Worm (Caenorhabditis elegans) whole organism, late embryonic: Measurements from ENCODE around the gene C27C12.4.

Experiments used
- C08G9.2 ChIP-seq: sonication (generic microtip); optimal IDR thresholded peaks from 2 replicates; lab custom pipeline; 2016; ENCODE audit warnings: mild to moderate bottlenecking, missing genetic modification characterization, moderate library complexity, missing compliant biosample characterization
- F13H6.1 ChIP-seq: sonication (generic microtip); optimal IDR thresholded peaks from 2 replicates; lab custom pipeline; 2016; ENCODE audit warnings: missing genetic modification characterization, missing compliant biosample characterization
- K02D7.2 ChIP-seq: sonication (generic microtip); optimal IDR thresholded peaks from 2 replicates; lab custom pipeline; 2017; ENCODE audit warnings: mild to moderate bottlenecking, missing genetic modification characterization, missing compliant biosample characterization
- T23F11.4 ChIP-seq: fragments of 200-800 bp; sonication (Bioruptor generic); optimal IDR thresholded peaks from 2 replicates; lab custom pipeline; 2018; ENCODE audit warnings: mild to moderate bottlenecking, missing genetic modification characterization, missing compliant biosample characterization
- Y22D7AL.16 ChIP-seq: sonication (generic microtip); optimal IDR thresholded peaks from 2 replicates; lab custom pipeline; 2016; ENCODE audit warnings: missing genetic modification characterization, missing compliant biosample characterization
- ahr-1 ChIP-seq: sonication (generic microtip); optimal IDR thresholded peaks from 2 replicates; lab custom pipeline; 2016; ENCODE audit warnings: missing genetic modification characterization, missing compliant biosample characterization
- ama-1 ChIP-seq: fragments of 150-350 bp; optimal IDR thresholded peaks from 2 replicates; lab custom pipeline; 2014
- ceh-14 ChIP-seq: sonication (generic microtip); optimal IDR thresholded peaks from 2 replicates; lab custom pipeline; 2016; ENCODE audit warnings: missing genotype, missing genetic modification characterization, missing compliant biosample characterization
- ceh-18 ChIP-seq: sonication (generic microtip); optimal IDR thresholded peaks from 2 replicates; lab custom pipeline; 2016; ENCODE audit warnings: missing genetic modification characterization, missing compliant biosample characterization
- ceh-19 ChIP-seq: fragments of 200-800 bp; sonication (Bioruptor generic); optimal IDR thresholded peaks from 2 replicates; lab custom pipeline; 2018; ENCODE audit warnings: mild to moderate bottlenecking, missing genetic modification characterization, missing compliant biosample characterization
- ceh-2 ChIP-seq: sonication (generic microtip); optimal IDR thresholded peaks from 2 replicates; lab custom pipeline; 2016; ENCODE audit warnings: missing genotype, missing genetic modification characterization, missing compliant biosample characterization
- ceh-22 ChIP-seq: sonication (generic microtip); optimal IDR thresholded peaks from 2 replicates; lab custom pipeline; 2017; ENCODE audit warnings: missing biosample characterization, missing genetic modification characterization
- ceh-24 ChIP-seq: sonication (generic microtip); optimal IDR thresholded peaks from 2 replicates; lab custom pipeline; 2016; ENCODE audit warnings: mild to moderate bottlenecking, missing genetic modification characterization, missing compliant biosample characterization
- ceh-30 ChIP-seq: fragments of 150-350 bp; optimal IDR thresholded peaks from 2 replicates; lab custom pipeline; 2014; ENCODE audit warnings: missing biosample characterization, missing genetic modification characterization
- ceh-45 ChIP-seq: fragments of 200-800 bp; sonication (Bioruptor generic); IDR thresholded peaks from 2 replicates; pipeline ENCODE4 v1.3.6; 2022; ENCODE audit warnings: missing genetic modification reagents, missing genetic modification characterization, missing compliant biosample characterization
- ceh-48 ChIP-seq: sonication (generic microtip); optimal IDR thresholded peaks from 2 replicates; lab custom pipeline; 2016; ENCODE audit warnings: missing genetic modification characterization, inconsistent platforms, missing compliant biosample characterization
- ceh-9 ChIP-seq: sonication (generic microtip); optimal IDR thresholded peaks from 2 replicates; lab custom pipeline; 2016; ENCODE audit warnings: mild to moderate bottlenecking, missing genetic modification characterization, inconsistent platforms, missing compliant biosample characterization
- che-1 ChIP-seq: sonication (generic microtip); optimal IDR thresholded peaks from 2 replicates; lab custom pipeline; 2016; ENCODE audit warnings: mild to moderate bottlenecking, missing genetic modification characterization, missing compliant biosample characterization
- dmd-4 ChIP-seq: sonication (generic microtip); optimal IDR thresholded peaks from 2 replicates; lab custom pipeline; 2016; ENCODE audit warnings: borderline replicate concordance, missing genetic modification characterization, missing compliant biosample characterization
- elt-2 ChIP-seq: sonication (generic microtip); optimal IDR thresholded peaks from 2 replicates; lab custom pipeline; 2016; ENCODE audit warnings: missing genetic modification reagents, missing genetic modification characterization, missing compliant biosample characterization
- elt-4 ChIP-seq: sonication (generic microtip); optimal IDR thresholded peaks from 2 replicates; lab custom pipeline; 2016; ENCODE audit warnings: missing genetic modification characterization, missing compliant biosample characterization
- ets-4 ChIP-seq: sonication (generic microtip); optimal IDR thresholded peaks from 2 replicates; lab custom pipeline; 2016; ENCODE audit warnings: missing genetic modification characterization, missing compliant biosample characterization
- fax-1 ChIP-seq: sonication (generic microtip); optimal IDR thresholded peaks from 2 replicates; lab custom pipeline; 2016; ENCODE audit warnings: missing genotype, missing genetic modification characterization, missing compliant biosample characterization
- fkh-10 ChIP-seq: fragments of 150-350 bp; optimal IDR thresholded peaks from 2 replicates; lab custom pipeline; 2014; ENCODE audit warnings: missing biosample characterization, missing genetic modification reagents, missing genetic modification characterization
- gmeb-2 ChIP-seq: sonication (generic microtip); optimal IDR thresholded peaks from 2 replicates; lab custom pipeline; 2016; ENCODE audit warnings: missing genetic modification characterization, inconsistent platforms, missing compliant biosample characterization
- hlh-15 ChIP-seq: sonication (generic microtip); optimal IDR thresholded peaks from 2 replicates; lab custom pipeline; 2016; ENCODE audit warnings: missing genetic modification characterization, missing compliant biosample characterization
- hlh-6 ChIP-seq: sonication (generic microtip); optimal IDR thresholded peaks from 2 replicates; lab custom pipeline; 2016; ENCODE audit warnings: missing genotype, missing genetic modification characterization, missing compliant biosample characterization
- hlh-8 ChIP-seq: sonication (generic microtip); optimal IDR thresholded peaks from 2 replicates; lab custom pipeline; 2016; ENCODE audit warnings: missing genotype, missing genetic modification characterization, missing compliant biosample characterization
- lim-6 ChIP-seq: sonication (generic microtip); optimal IDR thresholded peaks from 2 replicates; lab custom pipeline; 2016; ENCODE audit warnings: missing genetic modification characterization, missing compliant biosample characterization
- madf-2 ChIP-seq: sonication (generic microtip); optimal IDR thresholded peaks from 2 replicates; lab custom pipeline; 2017; ENCODE audit warnings: missing genetic modification characterization, missing compliant biosample characterization
- mec-3 ChIP-seq: sonication (generic microtip); optimal IDR thresholded peaks from 2 replicates; lab custom pipeline; 2016; ENCODE audit warnings: borderline replicate concordance, missing genetic modification characterization, missing compliant biosample characterization
- nfya-1 ChIP-seq: sonication (generic microtip); optimal IDR thresholded peaks from 2 replicates; lab custom pipeline; 2017; ENCODE audit warnings: missing genetic modification characterization, mild to moderate bottlenecking, missing compliant biosample characterization, antibody characterized with exemption, moderate library complexity
- nhr-232 ChIP-seq: sonication (generic microtip); optimal IDR thresholded peaks from 2 replicates; lab custom pipeline; 2016; ENCODE audit warnings: missing genetic modification characterization, missing compliant biosample characterization
- npax-4 ChIP-seq: sonication (generic microtip); optimal IDR thresholded peaks from 2 replicates; lab custom pipeline; 2016; ENCODE audit warnings: missing genetic modification characterization, missing compliant biosample characterization
- odd-2 ChIP-seq: sonication (generic microtip); optimal IDR thresholded peaks from 2 replicates; lab custom pipeline; 2017; ENCODE audit warnings: antibody characterized with exemption, mild to moderate bottlenecking, missing genetic modification characterization, missing compliant biosample characterization
- pag-3 ChIP-seq: sonication (generic microtip); optimal IDR thresholded peaks from 2 replicates; lab custom pipeline; 2016; ENCODE audit warnings: missing compliant biosample characterization, missing genetic modification characterization, borderline replicate concordance
- pat-9 ChIP-seq: fragments of 200-800 bp; sonication (Bioruptor generic); optimal IDR thresholded peaks from 2 replicates; lab custom pipeline; 2018; ENCODE audit warnings: mild to moderate bottlenecking, missing genetic modification characterization, moderate library complexity, missing compliant biosample characterization
- pax-1 ChIP-seq: fragments of 150-350 bp; optimal IDR thresholded peaks from 2 replicates; lab custom pipeline; 2014; ENCODE audit warnings: missing biosample characterization, missing genetic modification characterization
- pha-2 ChIP-seq: sonication (generic microtip); optimal IDR thresholded peaks from 2 replicates; lab custom pipeline; 2017; ENCODE audit warnings: mild to moderate bottlenecking, missing genetic modification characterization, missing compliant biosample characterization
- pqm-1 ChIP-seq: sonication (generic microtip); optimal IDR thresholded peaks from 2 replicates; lab custom pipeline; 2016; ENCODE audit warnings: missing genetic modification characterization, missing compliant biosample characterization
- pros-1 ChIP-seq: fragments of 150-350 bp; optimal IDR thresholded peaks from 2 replicates; lab custom pipeline; 2014; ENCODE audit warnings: missing biosample characterization, missing genetic modification reagents, missing genetic modification characterization
- rnt-1 ChIP-seq: sonication (generic microtip); optimal IDR thresholded peaks from 2 replicates; lab custom pipeline; 2016; ENCODE audit warnings: missing genetic modification characterization, missing compliant biosample characterization
- sdc-2 ChIP-seq: sonication (generic microtip); optimal IDR thresholded peaks from 2 replicates; lab custom pipeline; 2016; ENCODE audit warnings: missing genotype, missing genetic modification characterization, missing compliant biosample characterization
- sox-2 ChIP-seq: fragments of 200-800 bp; sonication (Bioruptor generic); IDR thresholded peaks from 2 replicates; pipeline ENCODE4 v1.3.6; 2022; ENCODE audit warnings: missing genetic modification reagents, missing genetic modification characterization, missing compliant biosample characterization
- sox-4 ChIP-seq: sonication (generic microtip); optimal IDR thresholded peaks from 2 replicates; lab custom pipeline; 2017; ENCODE audit warnings: mild to moderate bottlenecking, missing genetic modification characterization, inconsistent platforms, missing compliant biosample characterization
- tbx-7 ChIP-seq: sonication (generic microtip); optimal IDR thresholded peaks from 2 replicates; lab custom pipeline; 2016; ENCODE audit warnings: missing genotype, missing genetic modification characterization, missing compliant biosample characterization
- unc-3 ChIP-seq, 2 experiments: fragments of 200-800 bp in 1 of 2; sonication (Bioruptor generic) in 1 of 2; sonication (generic microtip) in 1 of 2; conservative IDR thresholded peaks in 1 of 2; optimal IDR thresholded peaks in 1 of 2; 2 replicates each; pipeline versions ENCODE4 v1.3.6 to Lab custom; 2016 to 2022; ENCODE audit warnings: missing compliant biosample characterization in 2 of 2, missing genetic modification characterization in 2 of 2, missing genetic modification reagents in 1 of 2
- unc-42 ChIP-seq: sonication (generic microtip); optimal IDR thresholded peaks from 2 replicates; lab custom pipeline; 2016; ENCODE audit warnings: missing genotype, missing genetic modification characterization, missing compliant biosample characterization
- ztf-16 ChIP-seq: sonication (generic microtip); optimal IDR thresholded peaks from 2 replicates; lab custom pipeline; 2017; ENCODE audit warnings: missing genetic modification characterization, missing compliant biosample characterization

The C27C12.4 gene

DNA sequence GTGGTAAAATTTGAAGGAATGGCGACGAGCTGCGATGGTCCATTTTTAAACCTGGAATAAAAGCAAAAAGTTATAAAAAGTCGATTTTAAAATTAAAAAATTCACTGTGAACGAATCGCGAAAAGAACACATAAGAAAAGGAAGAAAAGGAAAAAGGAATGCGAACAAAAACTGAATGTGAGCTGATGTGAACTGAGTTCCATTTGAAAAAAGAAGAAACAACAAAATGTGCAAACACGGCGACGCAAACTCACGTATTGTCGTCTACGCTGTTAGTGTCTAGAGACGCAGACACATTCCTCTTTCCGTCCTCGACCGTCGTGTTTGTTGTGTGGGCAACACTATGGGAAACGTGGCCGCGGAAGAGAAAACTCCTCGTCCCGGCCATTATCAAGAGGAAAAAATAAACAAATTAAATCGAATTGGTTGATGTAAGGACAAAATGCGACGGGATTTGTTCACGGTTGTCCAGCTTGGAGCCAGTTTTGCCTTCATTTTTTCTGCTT is at the start of gene C27C12.4, which contains the start of gene C27C12.1 (continued):
- peak; percentile 75 for TF ChIP-seq C08G9.2 (tag; lab: Kevin White, UChicago)
- TF ChIP-seq unc-3 (GFP tag; conservative IDR thresholded peaks at IDR 0.05; lab: Robert Waterston, UW): no peak
- no peak for TF ChIP-seq unc-3 (tag; optimal IDR thresholded peaks at IDR 0.05; lab: Kevin White, UChicago)
- TF ChIP-seq ama-1 (lab: Kevin White, UChicago): no peak
- TF ChIP-seq unc-42 (tag; lab: Kevin White, UChicago): peak; percentile 90
- no peak for TF ChIP-seq ceh-48 (tag; lab: Kevin White, UChicago)
- peak; percentile 50 for TF ChIP-seq ceh-18 (tag; lab: Kevin White, UChicago)
- TF ChIP-seq Y22D7AL.16 (tag; lab: Kevin White, UChicago): no peak
- no peak for TF ChIP-seq gmeb-2 (tag; lab: Kevin White, UChicago)
- peak; percentile 81 for TF ChIP-seq ets-4 (tag; lab: Kevin White, UChicago)
- no peak for TF ChIP-seq sox-4 (tag; lab: Kevin White, UChicago)
- TF ChIP-seq nfya-1 (tag; lab: Kevin White, UChicago): peak; percentile 66
- TF ChIP-seq sox-2 (GFP tag; lab: Robert Waterston, UW): no peak
- peak; percentile 47 for TF ChIP-seq hlh-6 (tag; lab: Kevin White, UChicago)
- no peak for TF ChIP-seq ceh-22 (tag; lab: Kevin White, UChicago)
- peak; percentile 38 for TF ChIP-seq fax-1 (tag; lab: Kevin White, UChicago)
- no peak for TF ChIP-seq pha-2 (tag; lab: Kevin White, UChicago)

DNA sequence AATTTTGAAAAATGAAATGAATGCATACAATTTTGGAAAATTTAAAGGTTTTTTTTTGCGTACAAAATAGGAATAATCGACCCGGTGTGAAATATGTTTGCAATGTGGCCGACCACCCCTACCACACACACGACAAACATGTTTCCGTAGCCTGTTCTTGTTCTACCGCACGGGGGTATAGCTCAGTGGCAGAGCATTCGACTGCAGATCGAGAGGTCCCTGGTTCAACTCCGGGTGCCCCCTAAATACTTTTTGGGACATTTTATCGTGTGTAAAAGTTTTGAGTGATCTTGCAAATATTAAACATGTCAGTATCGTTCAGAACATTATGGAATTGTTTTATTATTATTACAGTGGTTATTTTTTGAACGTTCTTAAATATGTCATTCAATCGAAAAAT is 49.2 kb upstream of the C27C12.4 start:
- TF ChIP-seq ceh-19 (peak; percentile 70), sdc-2 (tag; lab: Kevin White, UChicago) (peak; percentile 87), pros-1 (tag; lab: Kevin White, UChicago) (no peak), ceh-9 (tag; lab: Kevin White, UChicago) (no peak), ahr-1 (peak; percentile 70), rnt-1 (tag; lab: Kevin White, UChicago) (peak; percentile 41), sox-2 (GFP tag; lab: Robert Waterston, UW) (peak; percentile 62), pqm-1 (tag; lab: Kevin White, UChicago) (no peak), K02D7.2 (tag; lab: Kevin White, UChicago) (peak; percentile 68), ets-4 (tag; lab: Kevin White, UChicago) (no peak), ceh-45 (GFP tag; lab: Robert Waterston, UW) (peak; percentile 37; the same call in 1 of the 2 replicates), hlh-15 (tag; lab: Kevin White, UChicago) (peak; percentile 26), tbx-7 (tag; lab: Kevin White, UChicago) (peak; percentile 5), dmd-4 (tag; lab: Kevin White, UChicago) (peak; percentile 41), mec-3 (tag; lab: Kevin White, UChicago) (no peak), che-1 (tag; lab: Kevin White, UChicago) (peak; percentile 85), elt-4 (tag; lab: Kevin White, UChicago) (no peak), fax-1 (tag; lab: Kevin White, UChicago) (peak; percentile 47), ztf-16 (tag; lab: Kevin White, UChicago) (peak; percentile 38), pat-9 (tag; lab: Kevin White, UChicago) (peak; percentile 77), Y22D7AL.16 (tag; lab: Kevin White, UChicago) (peak; percentile 74), elt-2 (tag; lab: Kevin White, UChicago) (peak; percentile 85), F13H6.1 (tag; lab: Kevin White, UChicago) (peak; percentile 65), ceh-14 (tag; lab: Kevin White, UChicago) (no peak), fkh-10 (GFP tag; lab: Kevin White, UChicago) (no peak), C08G9.2 (tag; lab: Kevin White, UChicago) (peak; percentile 70), lim-6 (tag; lab: Kevin White, UChicago) (no peak), ceh-2 (tag; lab: Kevin White, UChicago) (peak; percentile 60), hlh-8 (peak; percentile 52), pag-3 (tag; lab: Kevin White, UChicago) (no peak), T23F11.4 (peak; percentile 75), ceh-30 (tag; lab: Kevin White, UChicago) (no peak), npax-4 (tag; lab: Kevin White, UChicago) (peak; percentile 39), odd-2 (tag; lab: Kevin White, UChicago) (no peak), madf-2 (tag; lab: Kevin White, UChicago) (peak; percentile 54), nhr-232 (tag; lab: Kevin White, UChicago) (peak; percentile 78), ceh-18 (tag; lab: Kevin White, UChicago) (peak; percentile 33), ceh-22 (tag; lab: Kevin White, UChicago) (no peak), sox-4 (tag; lab: Kevin White, UChicago) (peak; percentile 69), pha-2 (tag; lab: Kevin White, UChicago) (peak; percentile 76), ceh-24 (tag; lab: Kevin White, UChicago) (peak; percentile 39), pax-1 (tag; lab: Kevin White, UChicago) (no peak)
